Fruit fly (Drosophila melanogaster) whole organism, embryonic: Measurements from ENCODE around the gene Spps.

Experiments
- CG10209 ChIP-seq: fragments of 200-800 bp; sonication (Bioruptor generic); optimal IDR thresholded peaks from 3 replicates; lab custom pipeline; 2017; ENCODE audit warnings: missing biosample characterization, mild to moderate bottlenecking, missing genetic modification characterization, missing genetic modification reagents
- CG12104 ChIP-seq: fragments of 200-800 bp; sonication (Bioruptor generic); optimal IDR thresholded peaks from 3 replicates; lab custom pipeline; 2016; ENCODE audit warnings: missing biosample characterization, missing genetic modification characterization
- CG14860 ChIP-seq: fragments of 200-800 bp; sonication (Bioruptor generic); IDR thresholded peaks from 3 replicates; pipeline ENCODE4 v1.3.6; 2022; ENCODE audit warnings: missing biosample characterization, missing genetic modification characterization; ENCODE audit not compliant: partially characterized antibody
- CG1602 ChIP-seq: fragments of 200-800 bp; sonication (Bioruptor generic); optimal IDR thresholded peaks from 3 replicates; lab custom pipeline; 2016; ENCODE audit warnings: missing biosample characterization, missing genetic modification characterization
- CG1647 ChIP-seq: fragments of 200-800 bp; sonication (Bioruptor generic); optimal IDR thresholded peaks from 3 replicates; lab custom pipeline; 2016; ENCODE audit warnings: missing biosample characterization, missing genetic modification characterization
- CG17328 ChIP-seq: fragments of 200-800 bp; sonication (Bioruptor generic); IDR thresholded peaks from 2 replicates; pipeline ENCODE4 v1.3.6; 2022; ENCODE audit warnings: missing biosample characterization, missing genetic modification characterization
- CG17359 ChIP-seq: fragments of 200-800 bp; sonication (Bioruptor generic); optimal IDR thresholded peaks from 3 replicates; lab custom pipeline; 2018; ENCODE audit warnings: missing biosample characterization, mild to moderate bottlenecking, missing genetic modification characterization, moderate library complexity
- CG30020 ChIP-seq: fragments of 200-800 bp; optimal IDR thresholded peaks from 2 replicates; lab custom pipeline; 2019; ENCODE audit warnings: missing biosample characterization, mild to moderate bottlenecking, missing genetic modification characterization, moderate library complexity
- CG7357 ChIP-seq: fragments of 200-800 bp; sonication (Bioruptor generic); IDR thresholded peaks from 3 replicates; pipeline ENCODE4 v1.3.6; 2022; ENCODE audit warnings: missing biosample characterization, missing genetic modification characterization
- CG7786 ChIP-seq: fragments of 200-800 bp; sonication (Bioruptor generic); optimal IDR thresholded peaks from 2 replicates; lab custom pipeline; 2016; ENCODE audit warnings: missing biosample characterization, missing genetic modification characterization
- CG7987 ChIP-seq: fragments of 200-800 bp; sonication (Bioruptor generic); optimal IDR thresholded peaks from 2 replicates; lab custom pipeline; 2018; ENCODE audit warnings: missing biosample characterization, mild to moderate bottlenecking, missing genetic modification characterization, moderate library complexity
- CG8478 ChIP-seq: fragments of >200 bp; optimal IDR thresholded peaks from 2 replicates; lab custom pipeline; 2018
- CG9437 ChIP-seq: fragments of 200-800 bp; sonication (Bioruptor generic); optimal IDR thresholded peaks from 2 replicates; lab custom pipeline; 2018; ENCODE audit warnings: missing biosample characterization, mild to moderate bottlenecking, missing genetic modification characterization
- Chrac-16 ChIP-seq: fragments of 200-800 bp; sonication (Bioruptor generic); optimal IDR thresholded peaks from 3 replicates; lab custom pipeline; 2016; ENCODE audit warnings: missing biosample characterization, missing genetic modification characterization
- Doc2 ChIP-seq: fragments of 200-800 bp; sonication (Bioruptor generic); IDR thresholded peaks from 2 replicates; pipeline ENCODE4 v1.3.6; 2022; ENCODE audit warnings: missing biosample characterization, missing genetic modification characterization
- Elba2 ChIP-seq: fragments of 200-800 bp; sonication (Bioruptor generic); optimal IDR thresholded peaks from 3 replicates; lab custom pipeline; 2016; ENCODE audit warnings: missing biosample characterization, missing genetic modification characterization
- HmgZ ChIP-seq: fragments of 200-800 bp; sonication (Bioruptor generic); optimal IDR thresholded peaks from 2 replicates; lab custom pipeline; 2018; ENCODE audit warnings: missing biosample characterization, mild to moderate bottlenecking, missing genetic modification characterization
- Hr3 ChIP-seq: fragments of 200-800 bp; sonication (Bioruptor generic); optimal IDR thresholded peaks from 3 replicates; lab custom pipeline; 2016; ENCODE audit warnings: missing biosample characterization, missing genetic modification characterization
- Hr51 ChIP-seq, 2 experiments: fragments of 200-800 bp; sonication (Bioruptor generic); optimal IDR thresholded peaks; 2 replicates in 1 of 2; 3 replicates in 1 of 2; lab custom pipeline; 2016 to 2018; ENCODE audit warnings: missing biosample characterization in 2 of 2, missing genetic modification characterization in 2 of 2, mild to moderate bottlenecking in 1 of 2, moderate library complexity in 1 of 2
- Meics ChIP-seq: fragments of 200-800 bp; sonication (Bioruptor generic); optimal IDR thresholded peaks from 2 replicates; lab custom pipeline; 2017; ENCODE audit warnings: missing biosample characterization, mild to moderate bottlenecking, missing genetic modification characterization
- Mes4 ChIP-seq: fragments of 200-800 bp; sonication (Bioruptor generic); optimal IDR thresholded peaks from 2 replicates; lab custom pipeline; 2016; ENCODE audit warnings: missing biosample characterization, missing genetic modification characterization
- Mrtf ChIP-seq: fragments of 200-800 bp; sonication (Bioruptor generic); IDR thresholded peaks from 3 replicates; pipeline ENCODE4 v1.3.6; 2022; ENCODE audit warnings: missing biosample characterization, missing genetic modification characterization
- Nf-YC ChIP-seq: fragments of 200-800 bp; optimal IDR thresholded peaks from 3 replicates; lab custom pipeline; 2019; ENCODE audit warnings: missing biosample characterization, mild to moderate bottlenecking, missing genetic modification characterization, moderate library complexity
- Oli ChIP-seq: fragments of 200-800 bp; sonication (Bioruptor generic); optimal IDR thresholded peaks from 2 replicates; lab custom pipeline; 2018; ENCODE audit warnings: missing biosample characterization, mild to moderate bottlenecking, missing genetic modification characterization, moderate library complexity
- Poxn ChIP-seq: fragments of 200-800 bp; sonication (Bioruptor generic); IDR thresholded peaks from 2 replicates; pipeline ENCODE4 v1.3.6; 2022; ENCODE audit warnings: missing biosample characterization, missing genetic modification characterization
- Ptx1 ChIP-seq: fragments of 200-800 bp; sonication (Bioruptor generic); IDR thresholded peaks from 2 replicates; pipeline ENCODE4 v1.3.6; 2022; ENCODE audit warnings: missing biosample characterization, missing genetic modification characterization
- TFAM ChIP-seq: fragments of 200-800 bp; sonication (Bioruptor generic); optimal IDR thresholded peaks from 2 replicates; lab custom pipeline; 2017; ENCODE audit warnings: missing biosample characterization, missing genetic modification characterization, inconsistent platforms
- crc ChIP-seq: fragments of 200-800 bp; sonication (Bioruptor generic); optimal IDR thresholded peaks from 2 replicates; lab custom pipeline; 2016; ENCODE audit warnings: missing biosample characterization, missing genetic modification characterization
- dimm ChIP-seq: fragments of 200-800 bp; sonication (Bioruptor generic); IDR thresholded peaks from 2 replicates; pipeline ENCODE4 v1.3.6; 2022; ENCODE audit warnings: missing biosample characterization, missing genetic modification characterization
- dm ChIP-seq: fragments of 200-800 bp; sonication (Bioruptor generic); optimal IDR thresholded peaks from 3 replicates; lab custom pipeline; 2016; ENCODE audit warnings: missing biosample characterization, missing genetic modification characterization
- ewg ChIP-seq: fragments of 200-800 bp; sonication (Bioruptor generic); optimal IDR thresholded peaks from 3 replicates; lab custom pipeline; 2017; ENCODE audit warnings: mild to moderate bottlenecking, missing biosample characterization, missing genetic modification reagents, missing genetic modification characterization
- fd96Cb ChIP-seq: fragments of 200-800 bp; sonication (Bioruptor generic); optimal IDR thresholded peaks from 2 replicates; lab custom pipeline; 2018; ENCODE audit warnings: missing biosample characterization, mild to moderate bottlenecking, missing genetic modification characterization, moderate library complexity
- gem ChIP-seq: fragments of 200-800 bp; sonication (Bioruptor generic); optimal IDR thresholded peaks from 2 replicates; lab custom pipeline; 2019; ENCODE audit warnings: missing biosample characterization, mild to moderate bottlenecking, missing genetic modification characterization, moderate library complexity
- grau ChIP-seq: fragments of 200-800 bp; optimal IDR thresholded peaks from 3 replicates; lab custom pipeline; 2019; ENCODE audit warnings: missing biosample characterization, mild to moderate bottlenecking, missing genetic modification characterization, moderate library complexity
- grn ChIP-seq: fragments of 200-800 bp; sonication (Bioruptor generic); optimal IDR thresholded peaks from 3 replicates; lab custom pipeline; 2017; ENCODE audit warnings: missing biosample characterization, missing genetic modification characterization
- gro ChIP-seq: fragments of 200-800 bp; sonication (Bioruptor generic); optimal IDR thresholded peaks from 2 replicates; lab custom pipeline; 2016; ENCODE audit warnings: missing biosample characterization, missing genetic modification characterization
- h ChIP-seq: fragments of >200 bp; optimal IDR thresholded peaks from 2 replicates; lab custom pipeline; 2017
- hkb ChIP-seq, 2 experiments: fragments of 200-800 bp in 1 of 2; fragments of >200 bp in 1 of 2; sonication (Bioruptor generic) in 1 of 2; IDR thresholded peaks in 1 of 2; optimal IDR thresholded peaks in 1 of 2; 2 replicates each; pipeline versions ENCODE4 v1.3.6 to Lab custom; 2017 to 2022; ENCODE audit warnings: missing biosample characterization in 1 of 2, missing genetic modification characterization in 1 of 2
- ind ChIP-seq: fragments of 200-800 bp; sonication (Bioruptor generic); optimal IDR thresholded peaks from 3 replicates; lab custom pipeline; 2016; ENCODE audit warnings: missing biosample characterization, missing genetic modification characterization
- insv ChIP-seq, 2 experiments: fragments of 200-800 bp; sonication (Bioruptor generic); optimal IDR thresholded peaks; 3 replicates each; lab custom pipeline; 2016 to 2018; ENCODE audit warnings: missing biosample characterization in 2 of 2, missing genetic modification characterization in 2 of 2
- kay ChIP-seq: fragments of 200-800 bp; sonication (Bioruptor generic); optimal IDR thresholded peaks from 2 replicates; lab custom pipeline; 2016; ENCODE audit warnings: missing biosample characterization, missing genetic modification characterization
- klu ChIP-seq: fragments of 200-800 bp; sonication (Bioruptor generic); IDR thresholded peaks from 2 replicates; pipeline ENCODE4 v1.3.6; 2022; ENCODE audit warnings: missing biosample characterization, missing genetic modification characterization
- lbe ChIP-seq: fragments of 200-800 bp; sonication (Bioruptor generic); optimal IDR thresholded peaks from 2 replicates; lab custom pipeline; 2016; ENCODE audit warnings: missing biosample characterization, mild to moderate bottlenecking, missing genetic modification characterization
- nerfin-1 ChIP-seq: fragments of 200-800 bp; sonication (Bioruptor generic); optimal IDR thresholded peaks from 3 replicates; lab custom pipeline; 2019; ENCODE audit warnings: missing biosample characterization, mild to moderate bottlenecking, missing genetic modification characterization, moderate library complexity
- sc ChIP-seq, 3 experiments: fragments of >200 bp in 2 of 3; fragments of 200-800 bp in 1 of 3; sonication (Bioruptor generic) in 1 of 3; optimal IDR thresholded peaks; 2 replicates in 2 of 3; 3 replicates in 1 of 3; lab custom pipeline; 2017; ENCODE audit warnings: mild to moderate bottlenecking in 1 of 3, missing biosample characterization in 1 of 3, missing genetic modification characterization in 1 of 3, missing genetic modification reagents in 1 of 3
- slou ChIP-seq: fragments of 200-800 bp; sonication (Bioruptor generic); optimal IDR thresholded peaks from 3 replicates; lab custom pipeline; 2016; ENCODE audit warnings: missing biosample characterization, missing genetic modification characterization
- sqz ChIP-seq: fragments of 200-800 bp; sonication (Bioruptor generic); optimal IDR thresholded peaks from 3 replicates; lab custom pipeline; 2018; ENCODE audit warnings: missing biosample characterization, mild to moderate bottlenecking, missing genetic modification characterization
- ssp ChIP-seq: fragments of 200-800 bp; sonication (Bioruptor generic); IDR thresholded peaks from 2 replicates; pipeline ENCODE4 v1.3.6; 2022; ENCODE audit warnings: missing biosample characterization, missing genetic modification characterization
- tio ChIP-seq: fragments of 200-800 bp; sonication (Bioruptor generic); optimal IDR thresholded peaks from 2 replicates; lab custom pipeline; 2017; ENCODE audit warnings: missing biosample characterization, missing genetic modification characterization, inconsistent platforms
- toy ChIP-seq: fragments of 200-800 bp; sonication (Bioruptor generic); IDR thresholded peaks from 2 replicates; pipeline ENCODE4 v1.3.6; 2022; ENCODE audit warnings: missing biosample characterization, missing genetic modification characterization
- tx ChIP-seq: fragments of 200-800 bp; sonication (Bioruptor generic); optimal IDR thresholded peaks from 2 replicates; lab custom pipeline; 2016; ENCODE audit warnings: missing biosample characterization, missing genetic modification characterization

Spps gene

dm6 chr3R:24206341-24207114, 20.2 kb downstream of the Spps start (continued):
- no peak for TF ChIP-seq Poxn
- TF ChIP-seq lbe, result no peak
- peak; percentile 35 for TF ChIP-seq Hr3
- TF ChIP-seq nerfin-1, result peak; percentile 59
- peak; percentile 16 for TF ChIP-seq CG12104
- no peak for TF ChIP-seq crc
- TF ChIP-seq insv (GFP tag; optimal IDR thresholded peaks at IDR 0.05; lab: Kevin White, UChicago), result no peak
- TF ChIP-seq fd96Cb (tag; lab: Kevin White, UChicago), result peak; percentile 62
- TF ChIP-seq klu (GFP tag; lab: Robert Waterston, UW), result no peak
- TF ChIP-seq CG30020, result no peak
- no peak for TF ChIP-seq dm (GFP tag; lab: Kevin White, UChicago)
- peak; percentile 74 for TF ChIP-seq gem (tag; lab: Kevin White, UChicago)
- TF ChIP-seq Chrac-16, result peak; percentile 4
- TF ChIP-seq sqz (GFP tag; lab: Kevin White, UChicago), result peak; percentile 90
- no peak for TF ChIP-seq Elba2 (GFP tag; lab: Kevin White, UChicago)
- TF ChIP-seq hkb (optimal IDR thresholded peaks at IDR 0.05; lab: Kevin White, UChicago), result no peak
- TF ChIP-seq hkb (GFP tag; IDR thresholded peaks at IDR 0.05; lab: Robert Waterston, UW), result peak; percentile 65
- TF ChIP-seq gro (GFP tag; lab: Kevin White, UChicago), result no peak
- peak; percentile 62 for TF ChIP-seq Oli (tag; lab: Kevin White, UChicago)
- no peak for TF ChIP-seq CG14860 (GFP tag; lab: Robert Waterston, UW)
- TF ChIP-seq CG1602 (GFP tag; lab: Kevin White, UChicago), result no peak
- peak; percentile 15 for TF ChIP-seq ind (GFP tag; lab: Kevin White, UChicago)
- TF ChIP-seq Meics (GFP tag; lab: Kevin White, UChicago), result peak; percentile 9
- no peak for TF ChIP-seq kay

DNA sequence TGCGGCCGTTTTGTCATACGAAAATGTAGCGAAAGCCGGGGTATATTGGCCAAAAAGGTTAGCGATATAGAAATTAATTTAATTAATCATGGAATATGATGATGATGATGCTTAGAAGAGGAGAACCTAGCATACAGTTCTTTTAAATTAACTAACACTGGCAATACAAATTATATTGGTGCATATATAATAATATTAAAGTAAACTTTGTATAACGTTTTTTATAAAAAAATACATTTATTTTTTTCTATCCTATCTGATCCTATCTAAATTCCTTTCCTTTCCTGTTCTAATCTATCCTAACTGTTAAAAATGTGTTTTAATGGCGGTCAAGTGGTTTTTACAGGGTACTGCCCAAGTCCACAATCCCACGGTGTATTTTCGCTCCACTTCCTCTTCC, 20.8 kb downstream of the Spps start:
- peak; percentile 31 for TF ChIP-seq ewg (GFP tag; lab: Kevin White, UChicago)
- TF ChIP-seq Hr51 (GFP tag; optimal IDR thresholded peaks at IDR 0.05; lab: Kevin White, UChicago), result peak in 1 of 2 experiments; percentile 74
- TF ChIP-seq CG8478 (lab: Kevin White, UChicago), result no peak
- TF ChIP-seq sc (optimal IDR thresholded peaks at IDR 0.05; lab: Kevin White, UChicago), result no peak
- TF ChIP-seq sc (GFP tag; optimal IDR thresholded peaks at IDR 0.05; lab: Kevin White, UChicago), result peak; percentile 12
- TF ChIP-seq Ptx1, result peak; percentile 52; the same call in 1 of the 2 replicates
- TF ChIP-seq grau (tag; lab: Kevin White, UChicago), result peak; percentile 32
- TF ChIP-seq CG7786 (GFP tag; lab: Kevin White, UChicago), result no peak
- no peak for TF ChIP-seq CG7357 (GFP tag; lab: Robert Waterston, UW)
- TF ChIP-seq TFAM (GFP tag; lab: Kevin White, UChicago), result no peak
- no peak for TF ChIP-seq Mes4
- TF ChIP-seq dimm (GFP tag; lab: Robert Waterston, UW), result no peak
- TF ChIP-seq CG7987 (GFP tag; lab: Kevin White, UChicago), result no peak
- no peak for TF ChIP-seq CG1647
- peak; percentile 51 for TF ChIP-seq CG9437 (GFP tag; lab: Kevin White, UChicago)
- TF ChIP-seq Doc2 (GFP tag; lab: Robert Waterston, UW), result no peak
- no peak for TF ChIP-seq CG17328
- peak; percentile 23 for TF ChIP-seq CG17359 (tag; lab: Kevin White, UChicago)
- TF ChIP-seq Mrtf (GFP tag; lab: Robert Waterston, UW), result no peak
- no peak for TF ChIP-seq HmgZ (tag; lab: Kevin White, UChicago)
- TF ChIP-seq tio, result peak; percentile 11
- peak; percentile 17 for TF ChIP-seq CG10209 (GFP tag; lab: Kevin White, UChicago)
- no peak for TF ChIP-seq slou (GFP tag; lab: Kevin White, UChicago)
- TF ChIP-seq grn, result no peak
- TF ChIP-seq ssp, result no peak
- TF ChIP-seq toy, result no peak
- no peak for TF ChIP-seq h
- TF ChIP-seq tx (GFP tag; lab: Kevin White, UChicago), result no peak
- TF ChIP-seq CG12104, result no peak
- no peak for TF ChIP-seq Nf-YC
